Worm (Caenorhabditis elegans) whole organism, dauer: ENCODE data around the gene str-211.
"Not testable (repeated sequence)": the region's sequence is repeated elsewhere in the genome, so short reads cannot be mapped to it uniquely, and the experiment has no call there.

Experiments used
- unc-62 ChIP-seq: sonication (generic microtip); optimal IDR thresholded peaks from 2 replicates; lab custom pipeline; 2017; ENCODE audit warnings: missing biosample characterization, missing genetic modification reagents, missing genetic modification characterization

Gene str-211

ce11 chrV:4918664-4919257 lies 25.4 kb downstream of the str-211 start, which contains the start of gene C02E7.6:
Gene C02E7.6, plus strand, starts transcription at chrV:4919207.
- TF ChIP-seq unc-62 (GFP tag; lab: Kevin White, UChicago): no peak

ce11 chrV:4918091-4918624 lies 26.0 kb downstream of the str-211 start, which contains the start of gene C02E7.7:
Gene C02E7.7, minus strand, starts transcription at chrV:4918574.
- TF ChIP-seq unc-62 (GFP tag; lab: Kevin White, UChicago): no peak

ce11 chrV:4914879-4915278 lies 29.2 kb downstream of the str-211 start, which contains the start of gene H23N18.6:
Gene H23N18.6, minus strand, starts transcription at chrV:4915079.
- TF ChIP-seq unc-62 (GFP tag; lab: Kevin White, UChicago): no peak

ce11 chrV:4913853-4914252 lies 30.3 kb downstream of the str-211 start:
- no peak for TF ChIP-seq unc-62 (GFP tag; lab: Kevin White, UChicago)

ce11 chrV:4912313-4912712 lies 31.8 kb downstream of the str-211 start, which contains the start of gene H23N18.5:
Gene H23N18.5, minus strand, starts transcription at chrV:4912381.
- no peak for TF ChIP-seq unc-62 (GFP tag; lab: Kevin White, UChicago)

ce11 chrV:4908591-4908990 lies 35.5 kb downstream of the str-211 start, which contains the start of gene ugt-13:
Gene ugt-13, plus strand, starts transcription at chrV:4908884.
- TF ChIP-seq unc-62 (GFP tag; lab: Kevin White, UChicago): no peak

ce11 chrV:4905953-4906352 lies 38.2 kb downstream of the str-211 start, which contains the start of gene ugt-14:
Gene ugt-14, plus strand, starts transcription at chrV:4906253.
- no peak for TF ChIP-seq unc-62 (GFP tag; lab: Kevin White, UChicago)

- TF ChIP-seq unc-62 (GFP tag; lab: Kevin White, UChicago): no peak
Measured at ce11 chrV:4903696-4904095, 40.4 kb downstream of the str-211 start, which contains the start of gene ugt-8. Gene ugt-8, plus strand, starts transcription at chrV:4903930.

ce11 chrV:4901074-4901473 lies 43.0 kb downstream of the str-211 start, which contains the start of gene ugt-67:
Gene ugt-67, plus strand, starts transcription at chrV:4901374.
- TF ChIP-seq unc-62 (GFP tag; lab: Kevin White, UChicago): no peak

- not testable (repeated sequence) for TF ChIP-seq unc-62 (GFP tag; lab: Kevin White, UChicago)
Measured at ce11 chrV:4900020-4900419, 44.1 kb downstream of the str-211 start, which contains the start of gene ugt-10. Gene ugt-10, minus strand, starts transcription at chrV:4900120.

ce11 chrV:4895744-4896143 lies 48.4 kb downstream of the str-211 start, which contains the start of gene ugt-9:
Gene ugt-9, plus strand, starts transcription at chrV:4896048.
- TF ChIP-seq unc-62 (GFP tag; lab: Kevin White, UChicago): no peak

ce11 chrV:4894971-4895370 lies 49.1 kb downstream of the str-211 start, which contains the start of gene ugt-11:
Gene ugt-11, minus strand, starts transcription at chrV:4895071.
- TF ChIP-seq unc-62 (GFP tag; lab: Kevin White, UChicago): no peak
